Fruit fly (Drosophila melanogaster) whole organism, embryonic: ENCODE data around the gene p24-2.
A peak's percentile ranks its signal among the peaks of the same experiment; 100 is the strongest.

ENCODE experiments used
- Abd-B ChIP-seq: fragments of 200-800 bp; sonication (Bioruptor generic); optimal IDR thresholded peaks from 2 replicates; lab custom pipeline; 2018; ENCODE audit warnings: missing biosample characterization, mild to moderate bottlenecking, missing genetic modification characterization, moderate library complexity
- Antp ChIP-seq: fragments of 200-800 bp; sonication (Bioruptor generic); optimal IDR thresholded peaks from 3 replicates; lab custom pipeline; 2016; ENCODE audit warnings: missing biosample characterization, missing genetic modification characterization
- Atf-2 ChIP-seq: fragments of 200-800 bp; sonication (Bioruptor generic); optimal IDR thresholded peaks from 2 replicates; lab custom pipeline; 2016; ENCODE audit warnings: missing biosample characterization, missing genetic modification characterization
- BEAF-32 ChIP-seq: fragments of 200-800 bp; sonication (Bioruptor generic); optimal IDR thresholded peaks from 3 replicates; lab custom pipeline; 2017; ENCODE audit warnings: missing biosample characterization, missing genetic modification characterization, mild to moderate bottlenecking, moderate library complexity, missing genetic modification reagents
- CG12391 ChIP-seq: fragments of 200-800 bp; sonication (Bioruptor generic); optimal IDR thresholded peaks from 3 replicates; lab custom pipeline; 2018; ENCODE audit warnings: missing biosample characterization, mild to moderate bottlenecking, missing genetic modification characterization, moderate library complexity
- CG12659 ChIP-seq: fragments of 200-800 bp; sonication (Bioruptor generic); optimal IDR thresholded peaks from 3 replicates; lab custom pipeline; 2017; ENCODE audit warnings: mild to moderate bottlenecking, missing biosample characterization, missing genetic modification reagents, missing genetic modification characterization
- CG14667 ChIP-seq: fragments of 200-800 bp; sonication (Bioruptor generic); IDR thresholded peaks from 2 replicates; pipeline ENCODE4 v1.3.6; 2022; ENCODE audit warnings: missing biosample characterization, missing genetic modification characterization
- CG15073 ChIP-seq: fragments of 200-800 bp; sonication (Bioruptor generic); optimal IDR thresholded peaks from 2 replicates; lab custom pipeline; 2016; ENCODE audit warnings: missing biosample characterization, missing genetic modification characterization
- CG1602 ChIP-seq: fragments of 200-800 bp; sonication (Bioruptor generic); optimal IDR thresholded peaks from 3 replicates; lab custom pipeline; 2016; ENCODE audit warnings: missing biosample characterization, missing genetic modification characterization
- CG16815 ChIP-seq: fragments of 200-800 bp; sonication (Bioruptor generic); optimal IDR thresholded peaks from 3 replicates; lab custom pipeline; 2017; ENCODE audit warnings: missing biosample characterization, mild to moderate bottlenecking, missing genetic modification characterization
- CG16863 ChIP-seq: fragments of 200-800 bp; sonication (Bioruptor generic); optimal IDR thresholded peaks from 3 replicates; lab custom pipeline; 2016; ENCODE audit warnings: missing biosample characterization, missing genetic modification characterization
- CG2120 ChIP-seq: fragments of 200-800 bp; sonication (Bioruptor generic); optimal IDR thresholded peaks from 3 replicates; lab custom pipeline; 2016; ENCODE audit warnings: missing biosample characterization, missing genetic modification characterization
- CG34224 ChIP-seq: fragments of 200-800 bp; sonication (Bioruptor generic); IDR thresholded peaks from 3 replicates; pipeline ENCODE4 v1.3.6; 2022; ENCODE audit warnings: missing biosample characterization, missing genetic modification characterization; ENCODE audit not compliant: partially characterized antibody
- CG4617 ChIP-seq: fragments of 200-800 bp; sonication (Bioruptor generic); optimal IDR thresholded peaks from 3 replicates; lab custom pipeline; 2016; ENCODE audit warnings: missing biosample characterization, missing genetic modification characterization, borderline replicate concordance
- CG6254 ChIP-seq: fragments of 200-800 bp; sonication (Bioruptor generic); optimal IDR thresholded peaks from 3 replicates; lab custom pipeline; 2017; ENCODE audit warnings: mild to moderate bottlenecking, missing biosample characterization, missing genetic modification reagents, missing genetic modification characterization
- CG6683 ChIP-seq: fragments of 200-800 bp; sonication (Bioruptor generic); optimal IDR thresholded peaks from 2 replicates; lab custom pipeline; 2017; ENCODE audit warnings: missing biosample characterization, mild to moderate bottlenecking, missing genetic modification characterization, missing genetic modification reagents
- CG7556 ChIP-seq: fragments of 200-800 bp; sonication (Bioruptor generic); optimal IDR thresholded peaks from 2 replicates; lab custom pipeline; 2017; ENCODE audit warnings: missing biosample characterization, mild to moderate bottlenecking, missing genetic modification characterization
- CG9817 ChIP-seq: fragments of 200-800 bp; sonication (Bioruptor generic); optimal IDR thresholded peaks from 2 replicates; lab custom pipeline; 2018; ENCODE audit warnings: missing biosample characterization, mild to moderate bottlenecking, missing genetic modification characterization, moderate library complexity
- Camta ChIP-seq: fragments of 200-800 bp; sonication (Bioruptor generic); optimal IDR thresholded peaks from 2 replicates; lab custom pipeline; 2016; ENCODE audit warnings: missing biosample characterization, missing genetic modification characterization
- CkIIα-i1 ChIP-seq: fragments of 200-800 bp; sonication (Bioruptor generic); IDR thresholded peaks from 2 replicates; pipeline ENCODE4 v1.3.6; 2022; ENCODE audit warnings: missing biosample characterization, missing genetic modification characterization
- Dip3 ChIP-seq: fragments of 200-800 bp; sonication (Bioruptor generic); optimal IDR thresholded peaks from 3 replicates; lab custom pipeline; 2016; ENCODE audit warnings: missing biosample characterization, missing genetic modification characterization
- Hsf ChIP-seq: fragments of 200-800 bp; sonication (Bioruptor generic); optimal IDR thresholded peaks from 3 replicates; lab custom pipeline; 2016; ENCODE audit warnings: missing biosample characterization, missing genetic modification characterization
- Med ChIP-seq: fragments of 200-800 bp; sonication (Bioruptor generic); peaks from one replicate; lab custom pipeline; 2016; ENCODE audit warnings: missing biosample characterization, missing genetic modification characterization, mild to moderate bottlenecking, inconsistent platforms, moderate library complexity
- NFAT ChIP-seq: fragments of 200-800 bp; sonication (Bioruptor generic); IDR thresholded peaks from 2 replicates; pipeline ENCODE4 v1.3.6; 2022; ENCODE audit warnings: missing biosample characterization, missing genetic modification characterization
- NK7.1 ChIP-seq: fragments of 200-800 bp; sonication (Bioruptor generic); optimal IDR thresholded peaks from 3 replicates; lab custom pipeline; 2016; ENCODE audit warnings: missing biosample characterization, missing genetic modification characterization
- Rfx ChIP-seq: fragments of 200-800 bp; sonication (Bioruptor generic); IDR thresholded peaks from 2 replicates; pipeline ENCODE4 v1.3.6; 2022; ENCODE audit warnings: missing biosample characterization, missing genetic modification characterization
- Sox102F ChIP-seq: fragments of 200-800 bp; sonication (Bioruptor generic); optimal IDR thresholded peaks from 2 replicates; lab custom pipeline; 2018; ENCODE audit warnings: missing biosample characterization, mild to moderate bottlenecking, missing genetic modification characterization, moderate library complexity
- Sry-β ChIP-seq: fragments of 200-800 bp; sonication (Bioruptor generic); optimal IDR thresholded peaks from 2 replicates; lab custom pipeline; 2018; ENCODE audit warnings: missing biosample characterization, mild to moderate bottlenecking, missing genetic modification characterization, moderate library complexity
- bab2 ChIP-seq: fragments of 200-800 bp; sonication (Bioruptor generic); optimal IDR thresholded peaks from 2 replicates; lab custom pipeline; 2016; ENCODE audit warnings: missing biosample characterization, missing genetic modification characterization
- bcd ChIP-seq: fragments of 200-800 bp; sonication (Bioruptor generic); optimal IDR thresholded peaks from 2 replicates; lab custom pipeline; 2017; ENCODE audit warnings: missing biosample characterization, mild to moderate bottlenecking, missing genetic modification characterization
- bsh ChIP-seq, 2 experiments: fragments of 200-800 bp; sonication (Bioruptor generic); optimal IDR thresholded peaks; 2 replicates each; lab custom pipeline; 2017 to 2018; ENCODE audit warnings: mild to moderate bottlenecking in 2 of 2, missing biosample characterization in 2 of 2, missing genetic modification characterization in 2 of 2, moderate library complexity in 1 of 2
- cg ChIP-seq: fragments of 200-800 bp; sonication (Bioruptor generic); optimal IDR thresholded peaks from 3 replicates; lab custom pipeline; 2019; ENCODE audit warnings: missing biosample characterization, mild to moderate bottlenecking, missing genetic modification characterization, moderate library complexity
- chif ChIP-seq, 2 experiments: fragments of 200-800 bp; sonication (Bioruptor generic); optimal IDR thresholded peaks; 3 replicates each; lab custom pipeline; 2016; ENCODE audit warnings: missing biosample characterization in 2 of 2, missing genetic modification characterization in 2 of 2
- crol ChIP-seq: fragments of 200-800 bp; sonication (Bioruptor generic); IDR thresholded peaks from 2 replicates; pipeline ENCODE4 v1.3.6; 2022; ENCODE audit warnings: missing biosample characterization, missing genetic modification characterization
- dati ChIP-seq: fragments of 200-800 bp; sonication (Bioruptor generic); IDR thresholded peaks from 2 replicates; pipeline ENCODE4 v1.3.6; 2022; ENCODE audit warnings: missing biosample characterization, missing genetic modification characterization
- fd102C ChIP-seq: fragments of 200-800 bp; sonication (Bioruptor generic); optimal IDR thresholded peaks from 2 replicates; lab custom pipeline; 2018; ENCODE audit warnings: missing biosample characterization, mild to moderate bottlenecking, missing genetic modification characterization, moderate library complexity
- fd64A ChIP-seq: fragments of 200-800 bp; sonication (Bioruptor generic); optimal IDR thresholded peaks from 3 replicates; lab custom pipeline; 2018; ENCODE audit warnings: missing biosample characterization, mild to moderate bottlenecking, missing genetic modification characterization
- grn ChIP-seq: fragments of 200-800 bp; sonication (Bioruptor generic); optimal IDR thresholded peaks from 3 replicates; lab custom pipeline; 2017; ENCODE audit warnings: missing biosample characterization, missing genetic modification characterization
- h ChIP-seq: fragments of >200 bp; optimal IDR thresholded peaks from 2 replicates; lab custom pipeline; 2017
- insv ChIP-seq, 2 experiments: fragments of 200-800 bp; sonication (Bioruptor generic); optimal IDR thresholded peaks; 3 replicates each; lab custom pipeline; 2016 to 2018; ENCODE audit warnings: missing biosample characterization in 2 of 2, missing genetic modification characterization in 2 of 2
- lbe ChIP-seq: fragments of 200-800 bp; sonication (Bioruptor generic); optimal IDR thresholded peaks from 2 replicates; lab custom pipeline; 2016; ENCODE audit warnings: missing biosample characterization, mild to moderate bottlenecking, missing genetic modification characterization
- repo ChIP-seq: fragments of 200-800 bp; sonication (Bioruptor generic); optimal IDR thresholded peaks from 2 replicates; lab custom pipeline; 2016; ENCODE audit warnings: missing biosample characterization, missing genetic modification characterization
- ro ChIP-seq: fragments of 200-800 bp; sonication (Bioruptor generic); IDR thresholded peaks from 2 replicates; pipeline ENCODE4 v1.3.6; 2022; ENCODE audit warnings: missing biosample characterization, missing genetic modification characterization
- salm ChIP-seq: fragments of 200-800 bp; sonication (Bioruptor generic); optimal IDR thresholded peaks from 2 replicates; lab custom pipeline; 2018; ENCODE audit warnings: missing biosample characterization, mild to moderate bottlenecking, missing genetic modification characterization
- schlank ChIP-seq: fragments of 200-800 bp; sonication (Bioruptor generic); optimal IDR thresholded peaks from 2 replicates; lab custom pipeline; 2018; ENCODE audit warnings: missing biosample characterization, mild to moderate bottlenecking, missing genetic modification characterization
- sima ChIP-seq: fragments of 200-800 bp; sonication (Bioruptor generic); optimal IDR thresholded peaks from 2 replicates; lab custom pipeline; 2016; ENCODE audit warnings: missing biosample characterization, missing genetic modification characterization
- sisA ChIP-seq: fragments of 200-800 bp; sonication (Bioruptor generic); IDR thresholded peaks from 2 replicates; pipeline ENCODE4 v1.3.6; 2022; ENCODE audit warnings: missing biosample characterization, missing genetic modification characterization
- tx ChIP-seq: fragments of 200-800 bp; sonication (Bioruptor generic); optimal IDR thresholded peaks from 2 replicates; lab custom pipeline; 2016; ENCODE audit warnings: missing biosample characterization, missing genetic modification characterization

Gene p24-2

DNA sequence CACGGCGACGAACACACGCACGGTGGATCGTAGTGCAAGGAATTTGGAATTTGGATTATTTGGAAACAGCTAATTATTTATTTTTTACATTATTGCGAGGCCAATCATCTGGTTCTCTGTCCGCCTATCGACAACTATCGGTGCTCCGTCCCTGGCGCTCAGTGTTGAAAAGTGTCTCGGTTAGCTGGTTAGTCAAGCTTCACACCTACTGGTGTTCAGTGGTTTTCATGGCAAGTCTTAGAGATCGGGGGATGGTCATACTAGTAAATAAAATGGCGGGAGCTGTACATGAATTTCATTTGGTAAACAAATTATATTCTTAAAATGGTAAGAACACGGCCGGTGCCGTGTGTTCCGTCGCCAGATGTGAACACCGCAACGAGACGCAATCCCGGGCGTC lies 18.3 kb upstream of the p24-2 start, which contains the start of the genes trbd and dmt (continued):
- TF ChIP-seq CG16815 (GFP tag; lab: Kevin White, UChicago) (peak; percentile 12), Hsf (peak; percentile 37), Antp (GFP tag; lab: Kevin White, UChicago) (peak; percentile 68), bab2 (peak; percentile 31), NK7.1 (GFP tag; lab: Kevin White, UChicago) (peak; percentile 38), sima (GFP tag; lab: Kevin White, UChicago) (peak; percentile 24), schlank (tag; lab: Kevin White, UChicago) (peak; percentile 2), CG1602 (peak; percentile 40), CG15073 (GFP tag; lab: Kevin White, UChicago) (no peak), fd64A (GFP tag; lab: Kevin White, UChicago) (no peak), fd102C (GFP tag; lab: Kevin White, UChicago) (peak; percentile 55)

DNA sequence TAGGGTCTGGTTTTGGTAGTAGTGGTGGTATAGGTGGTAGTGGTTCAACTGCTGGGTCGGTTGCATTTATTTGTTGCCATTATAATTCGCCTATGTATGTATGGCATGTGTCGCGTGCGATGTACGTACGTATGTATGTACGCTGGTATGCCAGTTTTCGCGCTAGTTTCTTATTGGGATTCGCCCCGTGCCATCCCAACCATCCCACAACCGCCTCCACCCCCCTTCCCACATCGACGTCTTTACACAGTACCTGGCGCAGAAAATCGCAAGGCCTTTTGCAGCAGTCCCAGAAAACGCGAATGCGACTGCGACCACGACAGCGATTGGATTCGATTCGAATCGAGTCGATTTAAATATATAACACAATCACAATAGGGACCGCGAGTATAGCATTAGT lies 17.6 kb upstream of the p24-2 start:
- TF ChIP-seq BEAF-32 (GFP tag; lab: Kevin White, UChicago), result no peak
- TF ChIP-seq chif (GFP tag; optimal IDR thresholded peaks at IDR 0.05; lab: Kevin White, UChicago), result no peak
- TF ChIP-seq h (lab: Kevin White, UChicago), result no peak
- no peak for TF ChIP-seq CG34224 (GFP tag; lab: Robert Waterston, UW)
- TF ChIP-seq Med, result peak; percentile 32
- TF ChIP-seq CkIIα-i1, result no peak
- no peak for TF ChIP-seq CG2120
- TF ChIP-seq insv (GFP tag; optimal IDR thresholded peaks at IDR 0.05; lab: Kevin White, UChicago), result peak in 1 of 2 experiments; percentile 76
- TF ChIP-seq, all 482 proteins: peak for 2

DNA sequence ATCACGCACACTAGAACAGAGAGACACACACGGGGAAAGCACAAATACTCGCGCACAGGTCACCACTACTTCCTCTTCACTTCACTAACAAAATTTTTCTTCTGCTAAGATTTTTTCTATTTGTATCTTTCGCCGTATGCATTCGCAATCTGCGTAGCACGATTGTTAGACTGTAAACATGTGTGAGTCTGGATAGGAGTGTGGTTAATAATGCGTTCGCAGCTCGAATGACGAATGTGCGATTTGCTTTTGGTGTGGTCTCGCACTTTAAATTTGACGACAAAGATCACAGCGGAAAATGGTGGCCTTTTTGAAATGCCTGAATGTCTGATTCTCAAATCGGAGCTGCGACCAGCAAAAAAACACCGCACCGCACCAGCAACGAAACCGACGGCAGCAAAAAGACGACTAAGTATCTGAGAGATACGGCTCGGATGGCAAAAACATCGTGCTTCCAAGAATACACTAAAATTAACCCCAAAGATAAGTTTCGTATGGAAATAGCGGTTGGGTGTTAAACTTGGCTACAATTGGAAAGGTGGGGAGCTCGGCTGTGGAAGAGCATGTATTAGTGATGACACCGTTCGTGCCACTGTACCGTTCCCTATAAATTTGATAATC lies 12.5 kb upstream of the p24-2 start, which contains the start of gene Unc-115a:
Gene Unc-115a (minus strand): TSS at position 410 of the 621 bp plus-strand sequence.
- peak; percentile 59 for TF ChIP-seq CG12391
- peak; percentile 29 for TF ChIP-seq Atf-2 (GFP tag; lab: Kevin White, UChicago)
- TF ChIP-seq bcd (GFP tag; lab: Kevin White, UChicago), result peak; percentile 29
- no peak for TF ChIP-seq ro (GFP tag; lab: Robert Waterston, UW)
- peak; percentile 61 for TF ChIP-seq repo (GFP tag; lab: Kevin White, UChicago)
- peak; percentile 34 for TF ChIP-seq Camta (GFP tag; lab: Kevin White, UChicago)
- TF ChIP-seq lbe (GFP tag; lab: Kevin White, UChicago), result peak; percentile 30
- TF ChIP-seq dati, result no peak
- no peak for TF ChIP-seq sisA (GFP tag; lab: Robert Waterston, UW)
- peak; percentile 38 to 57 for TF ChIP-seq bsh (GFP tag; optimal IDR thresholded peaks at IDR 0.05; lab: Kevin White, UChicago)
- TF ChIP-seq NFAT (GFP tag; lab: Robert Waterston, UW), result no peak
- TF ChIP-seq Sox102F (GFP tag; lab: Kevin White, UChicago), result no peak
- TF ChIP-seq salm (tag; lab: Kevin White, UChicago), result peak; percentile 47
- TF ChIP-seq CG16863, result peak; percentile 37
- TF ChIP-seq tx (GFP tag; lab: Kevin White, UChicago), result peak; percentile 12
- peak; percentile 93 for TF ChIP-seq cg
- TF ChIP-seq Rfx (GFP tag; lab: Robert Waterston, UW), result no peak
- peak; percentile 42 for TF ChIP-seq CG9817 (tag; lab: Kevin White, UChicago)
- TF ChIP-seq crol (GFP tag; lab: Robert Waterston, UW), result no peak
- no peak for TF ChIP-seq CG6683 (GFP tag; lab: Kevin White, UChicago)
- TF ChIP-seq Dip3 (GFP tag; lab: Kevin White, UChicago), result peak; percentile 25
- TF ChIP-seq CG4617 (GFP tag; lab: Kevin White, UChicago), result peak; percentile 34
- TF ChIP-seq grn (GFP tag; lab: Kevin White, UChicago), result peak; percentile 70
- TF ChIP-seq CG14667 (GFP tag; lab: Robert Waterston, UW), result no peak
- no peak for TF ChIP-seq CG6254 (GFP tag; lab: Kevin White, UChicago)
- no peak for TF ChIP-seq Abd-B (GFP tag; lab: Kevin White, UChicago)
- no peak for TF ChIP-seq Sry-β (GFP tag; lab: Kevin White, UChicago)
- TF ChIP-seq CG7556, result peak; percentile 33
- TF ChIP-seq CG12659 (GFP tag; lab: Kevin White, UChicago), result peak; percentile 86
